Fruit fly (Drosophila melanogaster) whole organism, embryonic: ENCODE results near the gene Kaz-m1.

Experiments used
- BEAF-32 ChIP-seq: fragments of 200-800 bp; sonication (Bioruptor generic); optimal IDR thresholded peaks from 3 replicates; lab custom pipeline; 2017; ENCODE audit warnings: missing biosample characterization, missing genetic modification characterization, mild to moderate bottlenecking, moderate library complexity, missing genetic modification reagents
- Bdp1 ChIP-seq: fragments of 200-800 bp; sonication (Bioruptor generic); optimal IDR thresholded peaks from 3 replicates; lab custom pipeline; 2016; ENCODE audit warnings: missing biosample characterization, missing genetic modification characterization
- CG1024 ChIP-seq: fragments of 200-800 bp; sonication (Bioruptor generic); IDR thresholded peaks from 2 replicates; pipeline ENCODE4 v1.3.6; 2022; ENCODE audit warnings: missing biosample characterization, missing genetic modification characterization
- CG10267 ChIP-seq: fragments of 200-800 bp; sonication (Bioruptor generic); optimal IDR thresholded peaks from 2 replicates; lab custom pipeline; 2018; ENCODE audit warnings: missing biosample characterization, mild to moderate bottlenecking, missing genetic modification characterization, moderate library complexity
- CG11085 ChIP-seq: fragments of 200-800 bp; sonication (Bioruptor generic); IDR thresholded peaks from 2 replicates; pipeline ENCODE4 v1.3.6; 2022; ENCODE audit warnings: missing biosample characterization, missing genetic modification characterization
- CG11247 ChIP-seq: fragments of 200-800 bp; sonication (Bioruptor generic); IDR thresholded peaks from 2 replicates; pipeline ENCODE4 v1.3.6; 2022; ENCODE audit warnings: missing biosample characterization, missing genetic modification characterization
- CG11398 ChIP-seq: fragments of 200-800 bp; sonication (Bioruptor generic); optimal IDR thresholded peaks from 2 replicates; lab custom pipeline; 2016; ENCODE audit warnings: missing biosample characterization, missing genetic modification characterization
- CG13296 ChIP-seq: fragments of 200-800 bp; sonication (Bioruptor generic); optimal IDR thresholded peaks from 3 replicates; lab custom pipeline; 2018; ENCODE audit warnings: missing biosample characterization, mild to moderate bottlenecking, missing genetic modification characterization
- CG13894 ChIP-seq: fragments of 200-800 bp; sonication (Bioruptor generic); optimal IDR thresholded peaks from 3 replicates; lab custom pipeline; 2018; ENCODE audit warnings: missing biosample characterization, mild to moderate bottlenecking, missing genetic modification characterization, moderate library complexity
- CG15011 ChIP-seq: fragments of 200-800 bp; sonication (Bioruptor generic); optimal IDR thresholded peaks from 3 replicates; lab custom pipeline; 2018; ENCODE audit warnings: missing biosample characterization, mild to moderate bottlenecking, missing genetic modification characterization
- CG1602 ChIP-seq: fragments of 200-800 bp; sonication (Bioruptor generic); optimal IDR thresholded peaks from 3 replicates; lab custom pipeline; 2016; ENCODE audit warnings: missing biosample characterization, missing genetic modification characterization
- CG16815 ChIP-seq: fragments of 200-800 bp; sonication (Bioruptor generic); optimal IDR thresholded peaks from 3 replicates; lab custom pipeline; 2017; ENCODE audit warnings: missing biosample characterization, mild to moderate bottlenecking, missing genetic modification characterization
- CG17328 ChIP-seq: fragments of 200-800 bp; sonication (Bioruptor generic); IDR thresholded peaks from 2 replicates; pipeline ENCODE4 v1.3.6; 2022; ENCODE audit warnings: missing biosample characterization, missing genetic modification characterization
- CG17359 ChIP-seq: fragments of 200-800 bp; sonication (Bioruptor generic); optimal IDR thresholded peaks from 3 replicates; lab custom pipeline; 2018; ENCODE audit warnings: missing biosample characterization, mild to moderate bottlenecking, missing genetic modification characterization, moderate library complexity
- CG18011 ChIP-seq: fragments of 200-800 bp; sonication (Bioruptor generic); optimal IDR thresholded peaks from 2 replicates; lab custom pipeline; 2017; ENCODE audit warnings: missing biosample characterization, missing genetic modification characterization, mild to moderate bottlenecking, moderate library complexity, missing genotype
- CG2678 ChIP-seq: fragments of 200-800 bp; sonication (Bioruptor generic); optimal IDR thresholded peaks from 3 replicates; lab custom pipeline; 2019; ENCODE audit warnings: missing biosample characterization, mild to moderate bottlenecking, missing genetic modification characterization, moderate library complexity
- CG31441 ChIP-seq: fragments of 200-800 bp; sonication (Bioruptor generic); IDR thresholded peaks from 2 replicates; pipeline ENCODE4 v1.3.6; 2022; ENCODE audit warnings: missing biosample characterization, missing genetic modification characterization
- CG4820 ChIP-seq: fragments of 200-800 bp; sonication (Bioruptor generic); optimal IDR thresholded peaks from 3 replicates; lab custom pipeline; 2016; ENCODE audit warnings: missing biosample characterization, missing genetic modification characterization
- CG4854 ChIP-seq: fragments of 200-800 bp; sonication (Bioruptor generic); optimal IDR thresholded peaks from 2 replicates; lab custom pipeline; 2016; ENCODE audit warnings: missing biosample characterization, missing genetic modification characterization, inconsistent platforms
- CG6254 ChIP-seq: fragments of 200-800 bp; sonication (Bioruptor generic); optimal IDR thresholded peaks from 3 replicates; lab custom pipeline; 2017; ENCODE audit warnings: mild to moderate bottlenecking, missing biosample characterization, missing genetic modification reagents, missing genetic modification characterization
- CG6272 ChIP-seq: fragments of 200-800 bp; sonication (Bioruptor generic); IDR thresholded peaks from 2 replicates; pipeline ENCODE4 v1.3.6; 2022; ENCODE audit warnings: missing biosample characterization, missing genetic modification characterization
- CG6683 ChIP-seq: fragments of 200-800 bp; sonication (Bioruptor generic); optimal IDR thresholded peaks from 2 replicates; lab custom pipeline; 2017; ENCODE audit warnings: missing biosample characterization, mild to moderate bottlenecking, missing genetic modification characterization, missing genetic modification reagents
- CG7745 ChIP-seq: fragments of 200-800 bp; sonication (Bioruptor generic); optimal IDR thresholded peaks from 2 replicates; lab custom pipeline; 2018; ENCODE audit warnings: missing biosample characterization, mild to moderate bottlenecking, missing genetic modification characterization, moderate library complexity
- CG7786 ChIP-seq: fragments of 200-800 bp; sonication (Bioruptor generic); optimal IDR thresholded peaks from 2 replicates; lab custom pipeline; 2016; ENCODE audit warnings: missing biosample characterization, missing genetic modification characterization
- CG8290 ChIP-seq, 3 experiments: fragments of 200-800 bp; sonication (Bioruptor generic); optimal IDR thresholded peaks; 2 replicates each; lab custom pipeline; 2016 to 2019; ENCODE audit warnings: missing biosample characterization in 3 of 3, missing genetic modification characterization in 3 of 3, mild to moderate bottlenecking in 2 of 3, moderate library complexity in 1 of 3
- CG8388 ChIP-seq: fragments of 200-800 bp; sonication (Bioruptor generic); optimal IDR thresholded peaks from 2 replicates; lab custom pipeline; 2019; ENCODE audit warnings: missing biosample characterization, mild to moderate bottlenecking, missing genetic modification characterization, moderate library complexity
- CG9727 ChIP-seq: fragments of 200-800 bp; sonication (Bioruptor generic); optimal IDR thresholded peaks from 3 replicates; lab custom pipeline; 2017; ENCODE audit warnings: missing biosample characterization, mild to moderate bottlenecking, missing genetic modification characterization
- CG9932 ChIP-seq: fragments of 200-800 bp; sonication (Bioruptor generic); IDR thresholded peaks from 2 replicates; pipeline ENCODE4 v1.3.6; 2022; ENCODE audit warnings: missing biosample characterization, missing genetic modification characterization
- Fer3 ChIP-seq: fragments of 200-800 bp; sonication (Bioruptor generic); optimal IDR thresholded peaks from 2 replicates; lab custom pipeline; 2018; ENCODE audit warnings: missing biosample characterization, mild to moderate bottlenecking, missing genetic modification characterization, moderate library complexity
- HmgZ ChIP-seq: fragments of 200-800 bp; sonication (Bioruptor generic); optimal IDR thresholded peaks from 2 replicates; lab custom pipeline; 2018; ENCODE audit warnings: missing biosample characterization, mild to moderate bottlenecking, missing genetic modification characterization
- NC2α ChIP-seq: fragments of 200-800 bp; sonication (Bioruptor generic); optimal IDR thresholded peaks from 2 replicates; lab custom pipeline; 2016; ENCODE audit warnings: missing biosample characterization, missing genetic modification characterization
- Opbp ChIP-seq: fragments of 200-800 bp; sonication (Bioruptor generic); IDR thresholded peaks from 3 replicates; pipeline ENCODE4 v1.3.6; 2022; ENCODE audit warnings: missing biosample characterization, missing genetic modification characterization; ENCODE audit not compliant: partially characterized antibody
- Optix ChIP-seq: fragments of 200-800 bp; sonication (Bioruptor generic); IDR thresholded peaks from 3 replicates; pipeline ENCODE4 v1.3.6; 2022; ENCODE audit warnings: missing biosample characterization, missing genetic modification characterization
- Taf1 ChIP-seq: fragments of 200-800 bp; sonication (Bioruptor generic); IDR thresholded peaks from 2 replicates; pipeline ENCODE4 v1.3.6; 2022; ENCODE audit warnings: missing biosample characterization, missing genetic modification characterization
- ase ChIP-seq: fragments of 200-800 bp; sonication (Bioruptor generic); IDR thresholded peaks from 3 replicates; pipeline ENCODE4 v1.3.6; 2022; ENCODE audit warnings: missing biosample characterization, missing genetic modification characterization
- ash1 ChIP-seq: fragments of 200-800 bp; sonication (Bioruptor generic); optimal IDR thresholded peaks from 2 replicates; lab custom pipeline; 2018; ENCODE audit warnings: missing biosample characterization, mild to moderate bottlenecking, missing genetic modification characterization
- bbx ChIP-seq: fragments of 200-800 bp; sonication (Bioruptor generic); IDR thresholded peaks from 2 replicates; pipeline ENCODE4 v1.3.6; 2022; ENCODE audit warnings: missing biosample characterization, missing genetic modification characterization; ENCODE audit not compliant: partially characterized antibody
- cas ChIP-seq: fragments of 200-800 bp; sonication (Bioruptor generic); IDR thresholded peaks from 2 replicates; pipeline ENCODE4 v1.3.6; 2022; ENCODE audit warnings: missing biosample characterization, missing genetic modification characterization
- chinmo ChIP-seq: fragments of 200-800 bp; sonication (Bioruptor generic); IDR thresholded peaks from 4 replicates; pipeline ENCODE4 v1.3.6; 2022; ENCODE audit warnings: missing biosample characterization, missing genetic modification characterization; ENCODE audit not compliant: partially characterized antibody
- crc ChIP-seq: fragments of 200-800 bp; sonication (Bioruptor generic); optimal IDR thresholded peaks from 2 replicates; lab custom pipeline; 2016; ENCODE audit warnings: missing biosample characterization, missing genetic modification characterization
- dm ChIP-seq: fragments of 200-800 bp; sonication (Bioruptor generic); optimal IDR thresholded peaks from 3 replicates; lab custom pipeline; 2016; ENCODE audit warnings: missing biosample characterization, missing genetic modification characterization
- fu2 ChIP-seq: fragments of 200-800 bp; sonication (Bioruptor generic); optimal IDR thresholded peaks from 2 replicates; lab custom pipeline; 2016; ENCODE audit warnings: missing biosample characterization, missing genetic modification characterization
- mirr ChIP-seq: fragments of 200-800 bp; sonication (Bioruptor generic); optimal IDR thresholded peaks from 3 replicates; lab custom pipeline; 2018; ENCODE audit warnings: missing biosample characterization, mild to moderate bottlenecking, missing genetic modification characterization
- mld ChIP-seq: fragments of 200-800 bp; sonication (Bioruptor generic); IDR thresholded peaks from 3 replicates; pipeline ENCODE4 v1.3.6; 2022; ENCODE audit warnings: missing biosample characterization, missing genetic modification characterization; ENCODE audit not compliant: partially characterized antibody
- sens-2 ChIP-seq: fragments of 200-800 bp; sonication (Bioruptor generic); IDR thresholded peaks from 2 replicates; pipeline ENCODE4 v1.3.6; 2022; ENCODE audit warnings: missing biosample characterization, missing genetic modification characterization
- seq ChIP-seq: fragments of 200-800 bp; sonication (Bioruptor generic); IDR thresholded peaks from 2 replicates; pipeline ENCODE4 v1.3.6; 2022; ENCODE audit warnings: missing biosample characterization, missing genetic modification characterization
- slbo ChIP-seq: fragments of 200-800 bp; sonication (Bioruptor generic); IDR thresholded peaks from 2 replicates; pipeline ENCODE4 v1.3.6; 2022; ENCODE audit warnings: missing biosample characterization, missing genetic modification characterization
- tap ChIP-seq: fragments of 200-800 bp; optimal IDR thresholded peaks from 3 replicates; lab custom pipeline; 2019; ENCODE audit warnings: missing biosample characterization, mild to moderate bottlenecking, missing genetic modification characterization, moderate library complexity
- yki ChIP-seq: fragments of >200 bp; optimal IDR thresholded peaks from 3 replicates; lab custom pipeline; 2018
- zfh2 ChIP-seq: fragments of 200-800 bp; sonication (Bioruptor generic); optimal IDR thresholded peaks from 2 replicates; lab custom pipeline; 2016; ENCODE audit warnings: missing biosample characterization, missing genetic modification characterization

The Kaz-m1 gene

dm6 chr3R:25997068-25997714 is 17.3 kb upstream of the Kaz-m1 start (continued):
- TF ChIP-seq HmgZ (tag; lab: Kevin White, UChicago) (no peak), CG1602 (peak; percentile 85), CG17359 (peak; percentile 77), Opbp (no peak), Fer3 (peak; percentile 31), CG31441 (GFP tag; lab: Robert Waterston, UW) (peak; percentile 88), CG4854 (GFP tag; lab: Kevin White, UChicago) (no peak), Taf1 (GFP tag; lab: Robert Waterston, UW) (no peak), sens-2 (0 out of 2 replicates have a peak, but pooled peaks have one; percentile 45), CG10267 (peak; percentile 91), mirr (GFP tag; lab: Kevin White, UChicago) (no peak), Bdp1 (GFP tag; lab: Kevin White, UChicago) (no peak), chinmo (GFP tag; lab: Robert Waterston, UW) (no peak), CG6254 (GFP tag; lab: Kevin White, UChicago) (peak; percentile 85), CG8388 (peak; percentile 85), CG13296 (GFP tag; lab: Kevin White, UChicago) (no peak), CG7745 (tag; lab: Kevin White, UChicago) (peak; percentile 79), CG16815 (GFP tag; lab: Kevin White, UChicago) (peak; percentile 92), fu2 (GFP tag; lab: Kevin White, UChicago) (no peak), zfh2 (GFP tag; lab: Kevin White, UChicago) (no peak), CG6272 (peak; percentile 26; the same call in 1 of the 2 replicates), seq (no peak), CG7786 (GFP tag; lab: Kevin White, UChicago) (no peak), CG1024 (GFP tag; lab: Robert Waterston, UW) (peak; percentile 10; the same call in 1 of the 2 replicates), dm (GFP tag; lab: Kevin White, UChicago) (no peak), CG4820 (peak; percentile 76), cas (no peak), CG11398 (GFP tag; lab: Kevin White, UChicago) (no peak), ase (GFP tag; lab: Robert Waterston, UW) (no peak; the same call in 2 of the 3 replicates), NC2α (GFP tag; lab: Kevin White, UChicago) (no peak), CG11085 (GFP tag; lab: Robert Waterston, UW) (no peak), CG8290 (GFP tag; optimal IDR thresholded peaks at IDR 0.05; lab: Kevin White, UChicago) (peak; percentile 83), CG8290 (tag; optimal IDR thresholded peaks at IDR 0.05; lab: Kevin White, UChicago) (peak in 1 of 2 experiments; percentile 47), yki (lab: Kevin White, UChicago) (no peak), mld (no peak), ash1 (no peak), CG9727 (GFP tag; lab: Kevin White, UChicago) (peak; percentile 97), CG17328 (GFP tag; lab: Robert Waterston, UW) (peak; percentile 80), CG2678 (tag; lab: Kevin White, UChicago) (peak; percentile 70), CG13894 (tag; lab: Kevin White, UChicago) (no peak), slbo (GFP tag; lab: Robert Waterston, UW) (no peak), bbx (GFP tag; lab: Robert Waterston, UW) (no peak), CG6683 (no peak), tap (peak; percentile 65), Optix (no peak), BEAF-32 (GFP tag; lab: Kevin White, UChicago) (no peak), CG18011 (no peak), crc (GFP tag; lab: Kevin White, UChicago) (no peak), CG9932 (GFP tag; lab: Robert Waterston, UW) (no peak), CG11247 (no peak), CG15011 (GFP tag; lab: Kevin White, UChicago) (no peak)
